Worm (Caenorhabditis elegans): ENCODE measurements around the gene srw-145.

- TF ChIP-seq lsl-1 (GFP tag; optimal IDR thresholded peaks at IDR 0.05) (no peak), him-1 (tag; optimal IDR thresholded peaks at IDR 0.05) (no peak), unc-62 (GFP tag; optimal IDR thresholded peaks at IDR 0.05) (no peak), nfya-1 (tag; optimal IDR thresholded peaks at IDR 0.05; ENCODE audit: borderline replicate concordance, insufficient read depth) (no peak), cebp-1 (GFP tag; IDR thresholded peaks at IDR 0.05) (no peak), cebp-1 (tag; optimal IDR thresholded peaks at IDR 0.05) (no peak), F39B2.1 (GFP tag; IDR thresholded peaks at IDR 0.05) (no peak), nhr-90 (tag; optimal IDR thresholded peaks at IDR 0.05) (no peak), ztf-26 (tag; optimal IDR thresholded peaks at IDR 0.05) (no peak), pbrm-1 (GFP tag; IDR thresholded peaks at IDR 0.05) (no peak), ceh-91 (GFP tag; IDR thresholded peaks at IDR 0.05) (no peak)
Observed at ce11 chrV:13931952-13932351, 5.0 kb upstream of the srw-145 start.
